Fruit fly (Drosophila melanogaster): ENCODE results near the gene CG31693.

dm6 chr2L:22036877-22037276 is 21.9 kb downstream of the CG31693 start:
- no peak for TF ChIP-seq CG13296 (GFP tag; optimal IDR thresholded peaks at IDR 0.05)
- no peak for TF ChIP-seq sd (tag; optimal IDR thresholded peaks at IDR 0.05)
- no peak for TF ChIP-seq pfk (GFP tag; optimal IDR thresholded peaks at IDR 0.05)
- no peak for TF ChIP-seq Blimp-1 (GFP tag; optimal IDR thresholded peaks at IDR 0.05)
- no peak for TF ChIP-seq sima (GFP tag; optimal IDR thresholded peaks at IDR 0.05)
- no peak for TF ChIP-seq cad (GFP tag; optimal IDR thresholded peaks at IDR 0.05)
- no peak for TF ChIP-seq CG14050 (GFP tag; IDR thresholded peaks at IDR 0.05)
- TF ChIP-seq CG6813 (GFP tag; optimal IDR thresholded peaks at IDR 0.05): peak; percentile 59
- no peak for TF ChIP-seq lov (optimal IDR thresholded peaks at IDR 0.05)
- no peak for TF ChIP-seq lov (GFP tag; IDR thresholded peaks at IDR 0.05)
- TF ChIP-seq az2 (GFP tag; optimal IDR thresholded peaks at IDR 0.05): no peak
- TF ChIP-seq CG16779 (GFP tag; IDR thresholded peaks at IDR 0.05): no peak
- TF ChIP-seq klu (GFP tag; IDR thresholded peaks at IDR 0.05): no peak
- TF ChIP-seq toy (GFP tag; IDR thresholded peaks at IDR 0.05): no peak
- TF ChIP-seq bowl (GFP tag; IDR thresholded peaks at IDR 0.05): no peak

Measured in whole organism, embryonic.